Worm (Caenorhabditis elegans): ENCODE data around the gene F53A2.11.

F53A2.11 gene

DNA sequence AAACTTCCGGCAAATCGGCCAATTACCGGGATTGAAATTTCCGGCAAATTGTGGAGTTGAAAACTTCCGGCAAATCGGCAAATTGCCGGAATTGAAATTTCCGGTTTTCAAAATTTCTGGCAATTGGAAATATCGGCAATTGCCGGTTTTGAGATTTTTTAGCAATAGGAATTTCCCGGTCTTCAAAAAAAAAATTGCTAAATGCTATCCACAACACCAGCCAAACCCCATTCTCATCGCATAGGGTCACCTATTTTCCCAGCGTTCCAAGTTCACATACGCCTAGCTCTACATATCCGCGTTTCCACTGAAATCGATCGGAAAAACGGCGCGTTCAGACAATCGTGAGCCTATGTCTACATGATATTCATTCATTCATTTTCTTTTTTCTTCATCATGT is 37.1 kb downstream of the F53A2.11 start, which contains the start of gene F56A8.8:
F56A8.8 (plus strand) TSS at position 301 of the 400 bp plus-strand sequence.
- TF ChIP-seq crh-2 (tag; optimal IDR thresholded peaks at IDR 0.05) (no peak), ztf-1 (GFP tag; conservative IDR thresholded peaks at IDR 0.05) (no peak), aly-2 (tag; optimal IDR thresholded peaks at IDR 0.05) (no peak), blmp-1 (tag; optimal IDR thresholded peaks at IDR 0.05; ENCODE audit: insufficient read depth) (no peak), F13H6.1 (tag; optimal IDR thresholded peaks at IDR 0.05) (no peak), zag-1 (tag; optimal IDR thresholded peaks at IDR 0.05) (no peak), ceh-16 (tag; optimal IDR thresholded peaks at IDR 0.05) (no peak), sma-9 (GFP tag; optimal IDR thresholded peaks at IDR 0.05) (no peak), sma-9 (tag; optimal IDR thresholded peaks at IDR 0.05) (no peak), snpc-4 (tag; optimal IDR thresholded peaks at IDR 0.05) (no peak), nhr-11 (tag; optimal IDR thresholded peaks at IDR 0.05) (no peak), nhr-129 (tag; optimal IDR thresholded peaks at IDR 0.05) (no peak), lin-11 (tag; optimal IDR thresholded peaks at IDR 0.05) (no peak), ztf-4 (tag; optimal IDR thresholded peaks at IDR 0.05) (no peak), skn-1 (tag; optimal IDR thresholded peaks at IDR 0.05) (no peak), nhr-21 (tag; optimal IDR thresholded peaks at IDR 0.05) (no peak), alr-1 (tag; optimal IDR thresholded peaks at IDR 0.05) (no peak), nhr-77 (tag; optimal IDR thresholded peaks at IDR 0.05) (no peak), mab-5 (tag; optimal IDR thresholded peaks at IDR 0.05) (no peak), egl-27 (tag; optimal IDR thresholded peaks at IDR 0.05) (no peak), lsy-2 (tag; optimal IDR thresholded peaks at IDR 0.05) (no peak)

DNA sequence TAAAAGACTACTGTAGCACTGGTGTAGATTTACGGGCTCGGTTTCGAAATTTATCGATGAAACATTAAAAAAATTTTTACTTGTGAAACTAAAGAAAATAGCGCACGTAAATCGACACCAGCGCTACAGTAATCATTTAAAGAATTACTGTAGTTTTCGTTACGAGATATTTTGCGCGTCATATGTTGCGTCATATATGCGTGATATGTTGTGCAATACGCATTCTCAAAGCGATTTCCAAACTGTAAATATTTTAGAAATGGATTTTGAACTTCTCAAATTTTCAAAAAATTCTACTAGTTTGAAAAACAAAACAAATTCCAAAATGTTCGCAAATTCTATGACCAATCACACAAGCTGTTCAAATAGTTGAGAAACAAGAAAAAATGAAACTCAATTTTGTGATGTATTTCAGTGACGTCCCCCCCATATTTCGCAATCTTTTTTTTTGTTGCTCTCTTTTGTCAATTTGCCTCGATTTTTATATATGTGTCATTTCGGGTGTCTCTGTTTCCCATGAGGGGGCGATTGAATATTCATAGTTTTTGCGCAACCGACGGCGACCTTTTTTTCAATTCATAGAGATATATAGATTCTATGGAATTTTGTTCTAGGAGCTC is 44.5 kb downstream of the F53A2.11 start:
- TF ChIP-seq C34F6.9 (tag; optimal IDR thresholded peaks at IDR 0.05) (peak; percentile 9), blmp-1 (tag; optimal IDR thresholded peaks at IDR 0.05; ENCODE audit: insufficient read depth) (no peak), crh-2 (tag; optimal IDR thresholded peaks at IDR 0.05) (no peak), peb-1 (tag; optimal IDR thresholded peaks at IDR 0.05) (no peak), nhr-6 (tag; optimal IDR thresholded peaks at IDR 0.05) (no peak), nhr-21 (tag; optimal IDR thresholded peaks at IDR 0.05) (no peak), ceh-16 (tag; optimal IDR thresholded peaks at IDR 0.05) (no peak), unc-39 (tag; optimal IDR thresholded peaks at IDR 0.05) (no peak), unc-55 (GFP tag; optimal IDR thresholded peaks at IDR 0.05) (peak; percentile 25), alr-1 (tag; optimal IDR thresholded peaks at IDR 0.05) (no peak), nhr-77 (tag; optimal IDR thresholded peaks at IDR 0.05) (no peak), nhr-10 (tag; optimal IDR thresholded peaks at IDR 0.05) (no peak), snpc-4 (tag; optimal IDR thresholded peaks at IDR 0.05) (no peak)

DNA sequence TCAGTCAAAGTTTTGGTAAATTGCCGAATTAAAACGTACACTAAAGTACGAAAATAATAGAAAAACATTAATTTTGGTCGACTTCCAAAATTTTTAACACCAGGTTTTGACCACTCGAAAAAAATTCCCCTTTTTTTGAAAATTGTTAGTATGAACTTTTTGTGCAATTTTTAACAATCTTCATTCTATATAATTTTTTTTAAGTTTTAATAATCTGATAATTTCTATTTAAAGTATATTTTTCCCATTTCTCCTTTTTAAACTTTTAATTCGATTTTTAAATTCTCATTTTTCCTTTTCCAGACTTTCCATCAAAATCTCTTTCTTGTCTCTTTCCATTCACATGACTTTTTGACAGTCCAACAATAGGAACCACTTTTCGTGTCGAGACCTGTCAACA is 45.5 kb downstream of the F53A2.11 start, which contains the start of gene unc-64:
unc-64 (plus strand) TSS at position 301 of the 400 bp plus-strand sequence.
- TF ChIP-seq elt-3 (tag; optimal IDR thresholded peaks at IDR 0.05) (no peak), nhr-23 (tag; optimal IDR thresholded peaks at IDR 0.05) (no peak), blmp-1 (tag; optimal IDR thresholded peaks at IDR 0.05; ENCODE audit: insufficient read depth) (no peak), crh-2 (tag; optimal IDR thresholded peaks at IDR 0.05) (no peak), unc-62 (GFP tag; optimal IDR thresholded peaks at IDR 0.05) (no peak), nhr-21 (tag; optimal IDR thresholded peaks at IDR 0.05) (no peak), unc-55 (GFP tag; optimal IDR thresholded peaks at IDR 0.05) (no peak), dmd-4 (tag; optimal IDR thresholded peaks at IDR 0.05) (no peak), nhr-237 (tag; optimal IDR thresholded peaks at IDR 0.05) (no peak), skn-1 (tag; optimal IDR thresholded peaks at IDR 0.05) (no peak), lsy-2 (tag; optimal IDR thresholded peaks at IDR 0.05) (no peak), ztf-1 (GFP tag; conservative IDR thresholded peaks at IDR 0.05) (no peak), sma-9 (GFP tag; optimal IDR thresholded peaks at IDR 0.05) (no peak), sma-9 (tag; optimal IDR thresholded peaks at IDR 0.05) (no peak), ztf-11 (tag; optimal IDR thresholded peaks at IDR 0.05) (no peak), sem-4 (tag; optimal IDR thresholded peaks at IDR 0.05) (no peak)

DNA sequence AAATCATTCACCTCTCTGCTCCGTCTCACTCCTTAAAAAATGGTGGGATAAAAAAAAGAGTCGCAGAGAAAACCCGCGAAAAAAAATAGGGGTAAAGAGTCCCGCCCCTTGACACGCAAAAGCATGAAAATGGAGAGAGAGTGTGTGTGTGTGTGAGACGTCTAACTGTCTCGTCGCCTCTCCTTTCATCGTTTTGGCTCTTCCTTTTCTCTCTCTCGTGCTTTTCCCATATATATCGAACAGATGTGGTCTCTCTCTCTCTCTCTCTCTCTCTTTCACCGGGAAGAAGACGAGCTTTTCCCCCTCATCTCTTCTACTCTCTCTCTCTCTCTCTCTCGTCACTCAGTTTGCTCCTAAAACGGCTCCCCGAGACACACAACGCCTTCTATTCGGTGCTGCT is 46.7 kb downstream of the F53A2.11 start:
- TF ChIP-seq Y55F3AM.14 (GFP tag; optimal IDR thresholded peaks at IDR 0.05) (peak; percentile 74), fos-1 (tag; optimal IDR thresholded peaks at IDR 0.05) (peak; percentile 69), F13H6.1 (tag; optimal IDR thresholded peaks at IDR 0.05) (peak; percentile 88), skn-1 (tag; optimal IDR thresholded peaks at IDR 0.05) (peak; percentile 38), egl-27 (tag; optimal IDR thresholded peaks at IDR 0.05) (peak; percentile 47), ZK546.5 (tag; optimal IDR thresholded peaks at IDR 0.05) (peak; percentile 2), snpc-4 (tag; optimal IDR thresholded peaks at IDR 0.05) (peak; percentile 35), zag-1 (tag; optimal IDR thresholded peaks at IDR 0.05) (peak; percentile 86), ztf-1 (GFP tag; conservative IDR thresholded peaks at IDR 0.05) (0 out of 2 replicates have a peak, but pooled peaks have one; percentile 74), lin-39 (tag; optimal IDR thresholded peaks at IDR 0.05) (no peak), ceh-16 (tag; optimal IDR thresholded peaks at IDR 0.05) (no peak), lsy-2 (tag; optimal IDR thresholded peaks at IDR 0.05) (peak; percentile 4 to 76), lin-13 (GFP tag; optimal IDR thresholded peaks at IDR 0.05) (peak; percentile 42), crh-2 (tag; optimal IDR thresholded peaks at IDR 0.05) (peak; percentile 83), ama-1 (optimal IDR thresholded peaks at IDR 0.05) (no peak), sma-9 (GFP tag; optimal IDR thresholded peaks at IDR 0.05) (peak; percentile 85), sma-9 (tag; optimal IDR thresholded peaks at IDR 0.05) (no peak), ceh-82 (tag; optimal IDR thresholded peaks at IDR 0.05) (no peak), blmp-1 (tag; optimal IDR thresholded peaks at IDR 0.05; ENCODE audit: insufficient read depth) (no peak), peb-1 (tag; optimal IDR thresholded peaks at IDR 0.05) (no peak), unc-39 (tag; optimal IDR thresholded peaks at IDR 0.05) (no peak), nhr-6 (tag; optimal IDR thresholded peaks at IDR 0.05) (peak; percentile 53), lin-11 (tag; optimal IDR thresholded peaks at IDR 0.05) (peak; percentile 2), mdl-1 (tag; optimal IDR thresholded peaks at IDR 0.05) (peak; percentile 63 to 67), sem-4 (tag; optimal IDR thresholded peaks at IDR 0.05) (peak; percentile 74), nhr-21 (tag; optimal IDR thresholded peaks at IDR 0.05) (peak; percentile 9), nhr-237 (tag; optimal IDR thresholded peaks at IDR 0.05) (no peak), C34F6.9 (tag; optimal IDR thresholded peaks at IDR 0.05) (peak; percentile 89), unc-55 (GFP tag; optimal IDR thresholded peaks at IDR 0.05) (peak; percentile 88), ztf-4 (tag; optimal IDR thresholded peaks at IDR 0.05) (peak; percentile 17), nhr-129 (tag; optimal IDR thresholded peaks at IDR 0.05) (peak; percentile 84)
